Worm (Caenorhabditis elegans) whole organism, mixed stage, embryonic: Measurements from ENCODE around the gene str-177.

Source experiments
- hlh-1 ChIP-seq: fragments of 150-350 bp; optimal IDR thresholded peaks from 2 replicates; lab custom pipeline; 2014; ENCODE audit warnings: missing biosample characterization, missing genetic modification reagents, missing genetic modification characterization
- lin-32 ChIP-seq: fragments of 200-800 bp; sonication (Bioruptor generic); optimal IDR thresholded peaks from 2 replicates; lab custom pipeline; 2018; ENCODE audit warnings: mild to moderate bottlenecking, missing genetic modification characterization, missing compliant biosample characterization
- mep-1 ChIP-seq: fragments of 150-350 bp; optimal IDR thresholded peaks from 2 replicates; lab custom pipeline; 2017; ENCODE audit warnings: missing biosample characterization, missing genetic modification reagents, missing genetic modification characterization, inconsistent platforms
- tbx-8 ChIP-seq: fragments of 200-800 bp; sonication (Bioruptor generic); optimal IDR thresholded peaks from 2 replicates; lab custom pipeline; 2018; ENCODE audit warnings: mild to moderate bottlenecking, missing genetic modification characterization, moderate library complexity, missing compliant biosample characterization
- zip-8 ChIP-seq: fragments of 150-350 bp; optimal IDR thresholded peaks from 2 replicates; lab custom pipeline; 2014; ENCODE audit warnings: missing biosample characterization, missing genetic modification characterization

The str-177 gene

ce11 chrV:9148151-9148550 is 50.6 kb downstream of the str-177 start:
- no peak for TF ChIP-seq tbx-8 (GFP tag; lab: Kevin White, UChicago)
- TF ChIP-seq mep-1 (tag; lab: Kevin White, UChicago) = no peak
- TF ChIP-seq lin-32 (GFP tag; lab: Kevin White, UChicago) = no peak
- TF ChIP-seq hlh-1 (tag; lab: Kevin White, UChicago) = no peak
- TF ChIP-seq zip-8 = no peak
